Worm (Caenorhabditis elegans) whole organism, mixed stage, embryonic: ENCODE results near the gene glr-8.

Experiments
- M03D4.4 ChIP-seq: sonication (generic microtip); optimal IDR thresholded peaks from 2 replicates; lab custom pipeline; 2017; ENCODE audit warnings: mild to moderate bottlenecking, missing genetic modification characterization, missing compliant biosample characterization
- bed-3 ChIP-seq: fragments of 200-800 bp; sonication (Bioruptor generic); optimal IDR thresholded peaks from 3 replicates; lab custom pipeline; 2018; ENCODE audit warnings: mild to moderate bottlenecking, missing genetic modification characterization, moderate library complexity, missing compliant biosample characterization
- ceh-39 ChIP-seq: fragments of 150-350 bp; optimal IDR thresholded peaks from 2 replicates; lab custom pipeline; 2014; ENCODE audit warnings: missing biosample characterization, missing genetic modification characterization
- ceh-43 ChIP-seq: fragments of 200-800 bp; sonication (Bioruptor generic); optimal IDR thresholded peaks from 2 replicates; lab custom pipeline; 2018; ENCODE audit warnings: mild to moderate bottlenecking, missing genetic modification characterization, moderate library complexity, missing compliant biosample characterization
- ceh-83 ChIP-seq: fragments of 200-800 bp; sonication (Bioruptor generic); optimal IDR thresholded peaks from 2 replicates; lab custom pipeline; 2018; ENCODE audit warnings: mild to moderate bottlenecking, missing genetic modification characterization, missing compliant biosample characterization
- ces-1 ChIP-seq: fragments of 150-350 bp; optimal IDR thresholded peaks from 2 replicates; lab custom pipeline; 2014; ENCODE audit warnings: missing biosample characterization, missing genetic modification reagents, missing genetic modification characterization
- cnd-1 ChIP-seq: fragments of 200-800 bp; sonication (Bioruptor generic); optimal IDR thresholded peaks from 2 replicates; lab custom pipeline; 2018; ENCODE audit warnings: mild to moderate bottlenecking, missing genetic modification characterization, missing compliant biosample characterization
- drap-1 ChIP-seq: fragments of 200-800 bp; sonication (Bioruptor generic); optimal IDR thresholded peaks from 3 replicates; lab custom pipeline; 2018; ENCODE audit warnings: mild to moderate bottlenecking, missing genetic modification characterization, missing compliant biosample characterization
- elt-1 ChIP-seq: sonication (generic microtip); optimal IDR thresholded peaks from 2 replicates; lab custom pipeline; 2017; ENCODE audit warnings: missing genetic modification characterization, mild to moderate bottlenecking, missing compliant biosample characterization, antibody characterized with exemption, moderate library complexity, borderline replicate concordance; ENCODE audit not compliant: insufficient read depth
- elt-3 ChIP-seq: fragments of 150-350 bp; optimal IDR thresholded peaks from 2 replicates; lab custom pipeline; 2014; ENCODE audit warnings: missing biosample characterization, missing genetic modification characterization
- ham-2 ChIP-seq: fragments of 200-800 bp; sonication (Bioruptor generic); optimal IDR thresholded peaks from 2 replicates; lab custom pipeline; 2018; ENCODE audit warnings: mild to moderate bottlenecking, missing genetic modification characterization, missing compliant biosample characterization
- hlh-1 ChIP-seq: fragments of 150-350 bp; optimal IDR thresholded peaks from 2 replicates; lab custom pipeline; 2014; ENCODE audit warnings: missing biosample characterization, missing genetic modification reagents, missing genetic modification characterization
- lin-13 ChIP-seq: fragments of 150-350 bp; optimal IDR thresholded peaks from 2 replicates; lab custom pipeline; 2014; ENCODE audit warnings: missing biosample characterization, missing genetic modification characterization
- lin-32 ChIP-seq: fragments of 200-800 bp; sonication (Bioruptor generic); optimal IDR thresholded peaks from 2 replicates; lab custom pipeline; 2018; ENCODE audit warnings: mild to moderate bottlenecking, missing genetic modification characterization, missing compliant biosample characterization
- lsy-2 ChIP-seq: fragments of 150-350 bp; optimal IDR thresholded peaks from 2 replicates; lab custom pipeline; 2014; ENCODE audit warnings: missing biosample characterization, missing genetic modification characterization
- mab-5 ChIP-seq: fragments of 150-350 bp; optimal IDR thresholded peaks from 2 replicates; lab custom pipeline; 2014; ENCODE audit warnings: missing biosample characterization, missing genetic modification characterization
- mep-1 ChIP-seq: fragments of 150-350 bp; optimal IDR thresholded peaks from 2 replicates; lab custom pipeline; 2017; ENCODE audit warnings: missing biosample characterization, missing genetic modification reagents, missing genetic modification characterization, inconsistent platforms
- mls-2 ChIP-seq: sonication (generic microtip); optimal IDR thresholded peaks from 2 replicates; lab custom pipeline; 2016; ENCODE audit warnings: mild to moderate bottlenecking, missing genetic modification characterization, moderate library complexity, missing compliant biosample characterization
- nhr-12 ChIP-seq: fragments of 150-350 bp; optimal IDR thresholded peaks from 2 replicates; lab custom pipeline; 2014; ENCODE audit warnings: missing biosample characterization, missing genetic modification characterization
- nhr-2 ChIP-seq: fragments of 150-350 bp; optimal IDR thresholded peaks from 2 replicates; lab custom pipeline; 2014; ENCODE audit warnings: missing biosample characterization, missing genetic modification characterization
- nhr-237 ChIP-seq: fragments of 150-350 bp; optimal IDR thresholded peaks from 2 replicates; lab custom pipeline; 2014; ENCODE audit warnings: missing biosample characterization, missing genetic modification characterization
- nhr-28 ChIP-seq: fragments of 150-350 bp; optimal IDR thresholded peaks from 2 replicates; lab custom pipeline; 2014; ENCODE audit warnings: missing biosample characterization, missing genetic modification characterization
- pha-4 ChIP-seq: fragments of 150-350 bp; optimal IDR thresholded peaks from 2 replicates; lab custom pipeline; 2018; ENCODE audit warnings: missing biosample characterization, missing genetic modification reagents, missing genetic modification characterization
- sem-2 ChIP-seq: fragments of 200-800 bp; sonication (Bioruptor generic); optimal IDR thresholded peaks from 2 replicates; lab custom pipeline; 2018; ENCODE audit warnings: mild to moderate bottlenecking, missing genetic modification characterization, missing compliant biosample characterization
- snpc-4 ChIP-seq: fragments of 150-350 bp; optimal IDR thresholded peaks from 2 replicates; lab custom pipeline; 2014; ENCODE audit warnings: missing biosample characterization, missing genetic modification characterization
- sptf-1 ChIP-seq: sonication (generic microtip); optimal IDR thresholded peaks from 2 replicates; lab custom pipeline; 2017; ENCODE audit warnings: mild to moderate bottlenecking, missing genetic modification characterization, moderate library complexity, missing compliant biosample characterization
- tbx-8 ChIP-seq: fragments of 200-800 bp; sonication (Bioruptor generic); optimal IDR thresholded peaks from 2 replicates; lab custom pipeline; 2018; ENCODE audit warnings: mild to moderate bottlenecking, missing genetic modification characterization, moderate library complexity, missing compliant biosample characterization
- unc-120 ChIP-seq: sonication (generic microtip); optimal IDR thresholded peaks from 2 replicates; lab custom pipeline; 2017; ENCODE audit warnings: missing genetic modification characterization, missing compliant biosample characterization; ENCODE audit not compliant: poor library complexity, severe bottlenecking
- unc-39 ChIP-seq: fragments of 150-350 bp; optimal IDR thresholded peaks from 2 replicates; lab custom pipeline; 2014; ENCODE audit warnings: missing biosample characterization, missing genetic modification characterization
- unc-62 ChIP-seq: fragments of 150-350 bp; optimal IDR thresholded peaks from 2 replicates; lab custom pipeline; 2014; ENCODE audit warnings: missing biosample characterization, missing genetic modification reagents, missing genetic modification characterization
- zip-8 ChIP-seq: fragments of 150-350 bp; optimal IDR thresholded peaks from 2 replicates; lab custom pipeline; 2014; ENCODE audit warnings: missing biosample characterization, missing genetic modification characterization
- ztf-11 ChIP-seq: fragments of 150-350 bp; optimal IDR thresholded peaks from 2 replicates; lab custom pipeline; 2014; ENCODE audit warnings: missing biosample characterization, missing genetic modification characterization

Gene glr-8

ce11 chrX:6505662-6506061 is at the start of gene glr-8:
Gene glr-8 (plus strand): TSS chrX:6505980.
- no peak for TF ChIP-seq nhr-2 (tag; lab: Kevin White, UChicago)
- no peak for TF ChIP-seq ham-2 (GFP tag; lab: Kevin White, UChicago)
- TF ChIP-seq sptf-1 (tag; lab: Kevin White, UChicago), result no peak
- TF ChIP-seq ces-1 (GFP tag; lab: Kevin White, UChicago), result no peak
- TF ChIP-seq bed-3 (GFP tag; lab: Kevin White, UChicago), result no peak
- TF ChIP-seq mls-2 (tag; lab: Kevin White, UChicago), result no peak
- TF ChIP-seq lin-13 (tag; lab: Kevin White, UChicago), result no peak
- no peak for TF ChIP-seq cnd-1 (tag; lab: Kevin White, UChicago)
- TF ChIP-seq zip-8 (tag; lab: Kevin White, UChicago), result no peak
- no peak for TF ChIP-seq ceh-83
- TF ChIP-seq lin-32 (GFP tag; lab: Kevin White, UChicago), result no peak
- no peak for TF ChIP-seq hlh-1 (tag; lab: Kevin White, UChicago)
- TF ChIP-seq, all 35 proteins: peak for 0

- TF ChIP-seq lsy-2 (no peak), nhr-2 (tag; lab: Kevin White, UChicago) (no peak), unc-120 (tag; lab: Kevin White, UChicago) (no peak), nhr-12 (no peak)
These were observed 49.2 kb upstream of the glr-8 start, which contains the start of gene pept-1 for ce11 chrX:6456567-6456966. Gene pept-1 (plus strand): TSS chrX:6456872.

ce11 chrX:6458001-6458400 is 47.8 kb upstream of the glr-8 start:
- TF ChIP-seq lin-13 (tag; lab: Kevin White, UChicago), result no peak
- no peak for TF ChIP-seq nhr-2 (tag; lab: Kevin White, UChicago)
- TF ChIP-seq hlh-1 (tag; lab: Kevin White, UChicago), result no peak
- no peak for TF ChIP-seq ceh-43 (GFP tag; lab: Kevin White, UChicago)
- TF ChIP-seq snpc-4 (tag; lab: Kevin White, UChicago), result no peak
- TF ChIP-seq ces-1 (GFP tag; lab: Kevin White, UChicago), result no peak
- no peak for TF ChIP-seq unc-62 (GFP tag; lab: Kevin White, UChicago)
- no peak for TF ChIP-seq bed-3 (GFP tag; lab: Kevin White, UChicago)
- no peak for TF ChIP-seq mep-1 (tag; lab: Kevin White, UChicago)
- no peak for TF ChIP-seq nhr-237
- no peak for TF ChIP-seq mab-5
- TF ChIP-seq, all 35 proteins: peak for 0

ce11 chrX:6458467-6458866 is 47.3 kb upstream of the glr-8 start:
- no peak for TF ChIP-seq elt-3 (tag; lab: Kevin White, UChicago)
- no peak for TF ChIP-seq ztf-11 (tag; lab: Kevin White, UChicago)
- TF ChIP-seq unc-39, result no peak
- no peak for TF ChIP-seq M03D4.4
- TF ChIP-seq bed-3 (GFP tag; lab: Kevin White, UChicago), result no peak
- no peak for TF ChIP-seq snpc-4 (tag; lab: Kevin White, UChicago)
- TF ChIP-seq ceh-43 (GFP tag; lab: Kevin White, UChicago), result no peak
- no peak for TF ChIP-seq nhr-12
- TF ChIP-seq, all 35 proteins: peak for 0

DNA sequence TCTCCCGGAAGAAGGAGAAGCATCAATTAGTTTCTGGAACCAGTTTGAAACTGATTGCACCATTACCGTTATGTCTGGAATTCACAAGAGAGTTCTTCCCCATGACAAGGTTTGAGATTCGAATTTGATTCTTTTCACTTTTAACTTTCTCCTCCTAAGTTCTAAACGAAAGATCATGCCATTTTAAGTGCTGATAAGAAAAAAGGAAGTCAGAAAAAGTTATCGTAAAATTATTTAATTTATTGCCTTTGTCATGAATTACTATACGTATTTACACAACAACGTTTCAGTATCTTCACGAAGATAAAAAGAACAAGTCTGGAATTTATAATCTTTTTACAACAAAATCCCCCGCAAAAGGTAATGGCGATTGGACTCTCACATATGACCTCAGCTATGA is 45.7 kb upstream of the glr-8 start:
- TF ChIP-seq drap-1 (GFP tag; lab: Kevin White, UChicago) (no peak), unc-120 (tag; lab: Kevin White, UChicago) (no peak), mep-1 (tag; lab: Kevin White, UChicago) (no peak), cnd-1 (tag; lab: Kevin White, UChicago) (no peak), zip-8 (tag; lab: Kevin White, UChicago) (no peak), ces-1 (GFP tag; lab: Kevin White, UChicago) (no peak), tbx-8 (no peak), lin-13 (tag; lab: Kevin White, UChicago) (no peak), nhr-28 (no peak), unc-62 (GFP tag; lab: Kevin White, UChicago) (no peak), snpc-4 (tag; lab: Kevin White, UChicago) (no peak), unc-39 (no peak), ceh-39 (no peak), sptf-1 (tag; lab: Kevin White, UChicago) (no peak), pha-4 (tag; lab: Kevin White, UChicago) (no peak), lsy-2 (no peak), elt-1 (tag; lab: Kevin White, UChicago) (no peak), sem-2 (no peak)
- TF ChIP-seq, all 35 proteins: peak for 0
